Fruit fly (Drosophila melanogaster) whole organism, embryonic: ENCODE measurements around the gene CG16749.
A peak's percentile ranks its signal among the peaks of the same experiment; 100 is the strongest.

Experiments
- Asciz ChIP-seq: fragments of 200-800 bp; sonication (Bioruptor generic); optimal IDR thresholded peaks from 2 replicates; lab custom pipeline; 2017; ENCODE audit warnings: missing biosample characterization, mild to moderate bottlenecking, missing genetic modification characterization, missing genetic modification reagents
- BEAF-32 ChIP-seq: fragments of 200-800 bp; sonication (Bioruptor generic); optimal IDR thresholded peaks from 3 replicates; lab custom pipeline; 2017; ENCODE audit warnings: missing biosample characterization, missing genetic modification characterization, mild to moderate bottlenecking, moderate library complexity, missing genetic modification reagents
- CG10431 ChIP-seq: fragments of 200-800 bp; sonication (Bioruptor generic); optimal IDR thresholded peaks from 3 replicates; lab custom pipeline; 2018; ENCODE audit warnings: missing biosample characterization, mild to moderate bottlenecking, missing genetic modification characterization
- CG11695 ChIP-seq: fragments of 200-800 bp; sonication (Bioruptor generic); IDR thresholded peaks from 3 replicates; pipeline ENCODE4 v1.3.6; 2022; ENCODE audit warnings: missing biosample characterization, missing genetic modification characterization
- CG14050 ChIP-seq: fragments of 200-800 bp; sonication (Bioruptor generic); IDR thresholded peaks from 3 replicates; pipeline ENCODE4 v1.3.6; 2022; ENCODE audit warnings: missing biosample characterization, missing genetic modification characterization
- CG14710 ChIP-seq: fragments of 200-800 bp; sonication (Bioruptor generic); optimal IDR thresholded peaks from 3 replicates; lab custom pipeline; 2019; ENCODE audit warnings: missing biosample characterization, mild to moderate bottlenecking, missing genetic modification characterization, moderate library complexity
- CG14860 ChIP-seq: fragments of 200-800 bp; sonication (Bioruptor generic); IDR thresholded peaks from 3 replicates; pipeline ENCODE4 v1.3.6; 2022; ENCODE audit warnings: missing biosample characterization, missing genetic modification characterization; ENCODE audit not compliant: partially characterized antibody
- CG15601 ChIP-seq: fragments of 200-800 bp; sonication (Bioruptor generic); optimal IDR thresholded peaks from 3 replicates; lab custom pipeline; 2019; ENCODE audit warnings: missing biosample characterization, mild to moderate bottlenecking, missing genetic modification characterization, moderate library complexity
- CG15696 ChIP-seq: fragments of 200-800 bp; sonication (Bioruptor generic); optimal IDR thresholded peaks from 2 replicates; lab custom pipeline; 2019; ENCODE audit warnings: missing biosample characterization, mild to moderate bottlenecking, missing genetic modification characterization, moderate library complexity
- CG16779 ChIP-seq: fragments of 200-800 bp; sonication (Bioruptor generic); IDR thresholded peaks from 2 replicates; pipeline ENCODE4 v1.3.6; 2022; ENCODE audit warnings: missing biosample characterization, missing genetic modification characterization
- CG1792 ChIP-seq: fragments of 200-800 bp; sonication (Bioruptor generic); optimal IDR thresholded peaks from 2 replicates; lab custom pipeline; 2016; ENCODE audit warnings: missing biosample characterization, missing genetic modification characterization
- CG31224 ChIP-seq: fragments of 200-800 bp; sonication (Bioruptor generic); IDR thresholded peaks from 2 replicates; pipeline ENCODE4 v1.3.6; 2022; ENCODE audit warnings: missing biosample characterization, missing genetic modification characterization
- CG32532 ChIP-seq: fragments of 200-800 bp; sonication (Bioruptor generic); IDR thresholded peaks from 2 replicates; pipeline ENCODE4 v1.3.6; 2022; ENCODE audit warnings: missing biosample characterization, missing genetic modification characterization
- CG6813 ChIP-seq: fragments of 200-800 bp; sonication (Bioruptor generic); optimal IDR thresholded peaks from 2 replicates; lab custom pipeline; 2017; ENCODE audit warnings: missing biosample characterization, missing genetic modification characterization, mild to moderate bottlenecking, moderate library complexity, missing genetic modification reagents
- CG7372 ChIP-seq: fragments of 200-800 bp; sonication (Bioruptor generic); IDR thresholded peaks from 2 replicates; pipeline ENCODE4 v1.3.6; 2022; ENCODE audit warnings: missing biosample characterization, missing genetic modification characterization
- CG9727 ChIP-seq: fragments of 200-800 bp; sonication (Bioruptor generic); optimal IDR thresholded peaks from 3 replicates; lab custom pipeline; 2017; ENCODE audit warnings: missing biosample characterization, mild to moderate bottlenecking, missing genetic modification characterization
- CG9876 ChIP-seq: fragments of 200-800 bp; sonication (Bioruptor generic); optimal IDR thresholded peaks from 2 replicates; lab custom pipeline; 2016; ENCODE audit warnings: missing biosample characterization, missing genetic modification characterization
- CrebB ChIP-seq: fragments of 200-800 bp; sonication (Bioruptor generic); optimal IDR thresholded peaks from 3 replicates; lab custom pipeline; 2018; ENCODE audit warnings: missing biosample characterization, mild to moderate bottlenecking, missing genetic modification characterization
- Drgx ChIP-seq: fragments of 200-800 bp; sonication (Bioruptor generic); IDR thresholded peaks from 2 replicates; pipeline ENCODE4 v1.3.6; 2022; ENCODE audit warnings: missing biosample characterization, missing genetic modification characterization
- Eip74EF ChIP-seq, 2 experiments: fragments of 200-800 bp in 1 of 2; fragments of >200 bp in 1 of 2; sonication (Bioruptor generic) in 1 of 2; optimal IDR thresholded peaks; 2 replicates each; lab custom pipeline; 2017 to 2019; ENCODE audit warnings: missing biosample characterization in 2 of 2, missing genetic modification characterization in 2 of 2, mild to moderate bottlenecking in 1 of 2, moderate library complexity in 1 of 2
- Hr3 ChIP-seq: fragments of 200-800 bp; sonication (Bioruptor generic); optimal IDR thresholded peaks from 3 replicates; lab custom pipeline; 2016; ENCODE audit warnings: missing biosample characterization, missing genetic modification characterization
- MTF-1 ChIP-seq: fragments of 200-800 bp; sonication (Bioruptor generic); optimal IDR thresholded peaks from 2 replicates; lab custom pipeline; 2018; ENCODE audit warnings: missing biosample characterization, mild to moderate bottlenecking, missing genetic modification characterization, borderline replicate concordance
- NC2β ChIP-seq: fragments of 200-800 bp; sonication (Bioruptor generic); optimal IDR thresholded peaks from 2 replicates; lab custom pipeline; 2016; ENCODE audit warnings: missing biosample characterization, missing genetic modification characterization
- Xrp1 ChIP-seq: fragments of 200-800 bp; sonication (Bioruptor generic); IDR thresholded peaks from 2 replicates; pipeline ENCODE4 v1.3.6; 2022; ENCODE audit warnings: missing biosample characterization, missing genetic modification characterization
- al ChIP-seq: fragments of 200-800 bp; sonication (Bioruptor generic); IDR thresholded peaks from 2 replicates; pipeline ENCODE4 v1.3.6; 2022; ENCODE audit warnings: missing biosample characterization, missing genetic modification characterization
- da ChIP-seq: fragments of 200-800 bp; sonication (Bioruptor generic); optimal IDR thresholded peaks from 2 replicates; lab custom pipeline; 2016; ENCODE audit warnings: missing biosample characterization, missing genetic modification characterization
- dysf ChIP-seq: fragments of 200-800 bp; sonication (Bioruptor generic); IDR thresholded peaks from 3 replicates; pipeline ENCODE4 v1.3.6; 2022; ENCODE audit warnings: missing biosample characterization, missing genetic modification characterization
- gem ChIP-seq: fragments of 200-800 bp; sonication (Bioruptor generic); optimal IDR thresholded peaks from 2 replicates; lab custom pipeline; 2019; ENCODE audit warnings: missing biosample characterization, mild to moderate bottlenecking, missing genetic modification characterization, moderate library complexity
- grau ChIP-seq: fragments of 200-800 bp; optimal IDR thresholded peaks from 3 replicates; lab custom pipeline; 2019; ENCODE audit warnings: missing biosample characterization, mild to moderate bottlenecking, missing genetic modification characterization, moderate library complexity
- grn ChIP-seq: fragments of 200-800 bp; sonication (Bioruptor generic); optimal IDR thresholded peaks from 3 replicates; lab custom pipeline; 2017; ENCODE audit warnings: missing biosample characterization, missing genetic modification characterization
- kay ChIP-seq: fragments of 200-800 bp; sonication (Bioruptor generic); optimal IDR thresholded peaks from 2 replicates; lab custom pipeline; 2016; ENCODE audit warnings: missing biosample characterization, missing genetic modification characterization
- lab ChIP-seq: fragments of 200-800 bp; sonication (Bioruptor generic); optimal IDR thresholded peaks from 3 replicates; lab custom pipeline; 2017; ENCODE audit warnings: missing biosample characterization, missing genetic modification characterization, mild to moderate bottlenecking, moderate library complexity, missing genetic modification reagents
- luna ChIP-seq: fragments of 200-800 bp; sonication (Bioruptor generic); optimal IDR thresholded peaks from 2 replicates; lab custom pipeline; 2016; ENCODE audit warnings: missing biosample characterization, missing genetic modification characterization
- psq ChIP-seq: fragments of 200-800 bp; sonication (Bioruptor generic); optimal IDR thresholded peaks from 2 replicates; lab custom pipeline; 2017; ENCODE audit warnings: missing biosample characterization, missing genetic modification characterization
- ranshi ChIP-seq: fragments of 200-800 bp; sonication (Bioruptor generic); IDR thresholded peaks from 2 replicates; pipeline ENCODE4 v1.3.6; 2022; ENCODE audit warnings: missing biosample characterization, missing genetic modification characterization
- rib ChIP-seq: fragments of 200-800 bp; sonication (Bioruptor generic); IDR thresholded peaks from 2 replicates; pipeline ENCODE4 v1.3.6; 2022; ENCODE audit warnings: missing biosample characterization, missing genetic modification characterization
- sens ChIP-seq: fragments of 200-800 bp; sonication (Bioruptor generic); peaks from one replicate; lab custom pipeline; 2016; ENCODE audit warnings: missing biosample characterization, missing genetic modification characterization
- sug ChIP-seq: fragments of 200-800 bp; optimal IDR thresholded peaks from 2 replicates; lab custom pipeline; 2019; ENCODE audit warnings: missing biosample characterization, mild to moderate bottlenecking, missing genetic modification characterization, moderate library complexity

Gene CG16749

dm6 chr3R:9347702-9348378 is 16.2 kb upstream of the CG16749 start (continued):
- TF ChIP-seq CG10431 = no peak
- no peak for TF ChIP-seq NC2β (GFP tag; lab: Kevin White, UChicago)
- TF ChIP-seq CrebB (tag; lab: Kevin White, UChicago) = no peak
- no peak for TF ChIP-seq sug (tag; lab: Kevin White, UChicago)
- TF ChIP-seq psq (GFP tag; lab: Kevin White, UChicago) = peak; percentile 4
- no peak for TF ChIP-seq CG32532 (GFP tag; lab: Robert Waterston, UW)
- TF ChIP-seq CG16779 (GFP tag; lab: Robert Waterston, UW) = no peak
- peak; percentile 41 for TF ChIP-seq CG15696 (tag; lab: Kevin White, UChicago)
- peak; percentile 5 for TF ChIP-seq CG14710 (tag; lab: Kevin White, UChicago)
- TF ChIP-seq sens (GFP tag; lab: Kevin White, UChicago) = peak; percentile 47

- TF ChIP-seq dysf (GFP tag; lab: Robert Waterston, UW) (0 out of 3 replicates have a peak, but pooled peaks have one; percentile 8), Drgx (GFP tag; lab: Robert Waterston, UW) (peak; percentile 22; the same call in 1 of the 2 replicates), CG11695 (GFP tag; lab: Robert Waterston, UW) (0 out of 3 replicates have a peak, but pooled peaks have one; percentile 14), ranshi (GFP tag; lab: Robert Waterston, UW) (no peak), rib (GFP tag; lab: Robert Waterston, UW) (no peak), da (GFP tag; lab: Kevin White, UChicago) (no peak), Eip74EF (GFP tag; optimal IDR thresholded peaks at IDR 0.05; lab: Kevin White, UChicago) (no peak), grn (no peak), CG15601 (tag; lab: Kevin White, UChicago) (no peak), CG1792 (GFP tag; lab: Kevin White, UChicago) (no peak), lab (GFP tag; lab: Kevin White, UChicago) (no peak), CG6813 (GFP tag; lab: Kevin White, UChicago) (no peak), kay (GFP tag; lab: Kevin White, UChicago) (no peak), Xrp1 (GFP tag; lab: Robert Waterston, UW) (peak; percentile 20; the same call in 1 of the 2 replicates), CG9727 (GFP tag; lab: Kevin White, UChicago) (no peak), CG31224 (GFP tag; lab: Robert Waterston, UW) (no peak), BEAF-32 (GFP tag; lab: Kevin White, UChicago) (no peak), Hr3 (no peak), gem (tag; lab: Kevin White, UChicago) (peak; percentile 5), CG14860 (GFP tag; lab: Robert Waterston, UW) (no peak), luna (no peak), grau (peak; percentile 70), Asciz (GFP tag; lab: Kevin White, UChicago) (no peak), CG14050 (GFP tag; lab: Robert Waterston, UW) (no peak), MTF-1 (GFP tag; lab: Kevin White, UChicago) (no peak), CG7372 (GFP tag; lab: Robert Waterston, UW) (no peak), sens (GFP tag; lab: Kevin White, UChicago) (peak; percentile 64), al (GFP tag; lab: Robert Waterston, UW) (no peak), CG9876 (GFP tag; lab: Kevin White, UChicago) (no peak)
- TF ChIP-seq, all 482 proteins: peak for 7
Observed at dm6 chr3R:9346539-9346938, 14.9 kb upstream of the CG16749 start.
